Fruit fly (Drosophila melanogaster): ENCODE data around the gene mkg-p.

dm6 chr3L:8393549-8393948, 11.5 kb downstream of the mkg-p start, which contains the start of gene Jon66Cii:
- TF ChIP-seq CTCF (optimal IDR thresholded peaks at IDR 0.05): no peak
- TF ChIP-seq CG8478 (optimal IDR thresholded peaks at IDR 0.05): no peak
